Worm (Caenorhabditis elegans) whole organism, L3 larva: ENCODE data around the gene T22B7.4.

Source experiments
- ZK546.5 ChIP-seq: sonication (generic microtip); optimal IDR thresholded peaks from 2 replicates; lab custom pipeline; 2017; ENCODE audit warnings: missing biosample characterization, missing genetic modification characterization
- ceh-82 ChIP-seq: fragments of 150-350 bp; optimal IDR thresholded peaks from 2 replicates; lab custom pipeline; 2014; ENCODE audit warnings: missing biosample characterization, missing genetic modification characterization
- daf-12 ChIP-seq: fragments of 150-350 bp; optimal IDR thresholded peaks from 2 replicates; lab custom pipeline; 2014; ENCODE audit warnings: missing biosample characterization, missing genetic modification reagents, missing genetic modification characterization
- fos-1 ChIP-seq: fragments of 150-350 bp; optimal IDR thresholded peaks from 2 replicates; lab custom pipeline; 2014; ENCODE audit warnings: missing biosample characterization, missing genetic modification characterization
- hmg-11 ChIP-seq: sonication (generic microtip); optimal IDR thresholded peaks from 2 replicates; lab custom pipeline; 2016; ENCODE audit warnings: missing genetic modification characterization, missing compliant biosample characterization
- nhr-23 ChIP-seq: fragments of 150-350 bp; optimal IDR thresholded peaks from 2 replicates; lab custom pipeline; 2014; ENCODE audit warnings: missing biosample characterization, missing genetic modification reagents, missing genetic modification characterization
- nhr-76 ChIP-seq: fragments of 150-350 bp; sonication (generic microtip); optimal IDR thresholded peaks from 5 replicates; lab custom pipeline; 2014; ENCODE audit warnings: missing biosample characterization, missing genetic modification characterization
- unc-62 ChIP-seq: fragments of 150-350 bp; sonication (generic microtip); optimal IDR thresholded peaks from 4 replicates; lab custom pipeline; 2014; ENCODE audit warnings: missing biosample characterization, missing genetic modification reagents, missing genetic modification characterization

DNA sequence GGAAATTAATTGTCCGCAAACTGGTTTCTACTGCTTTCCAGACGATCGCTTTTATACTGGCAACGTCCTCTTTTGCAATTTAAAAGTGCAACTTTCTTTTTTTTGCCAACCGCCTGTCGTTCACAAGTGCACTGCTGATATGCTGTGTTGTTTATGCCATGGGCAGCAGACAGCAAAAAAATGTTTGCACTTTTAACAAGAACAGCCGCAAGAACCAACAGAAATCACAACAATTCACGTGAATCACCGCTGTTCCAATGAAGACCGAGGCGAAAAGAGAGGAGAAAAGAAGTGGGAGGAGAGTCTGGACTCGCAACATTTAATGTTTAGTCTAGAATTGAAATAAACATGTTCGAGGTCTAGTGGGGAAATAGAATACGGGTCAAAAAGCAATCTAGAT, 12.6 kb upstream of the T22B7.4 start, which contains the start of gene T22B7.7:
- TF ChIP-seq ceh-82 (no peak), daf-12 (tag; lab: Kevin White, UChicago) (peak; percentile 40), nhr-76 (tag; lab: Kevin White, UChicago) (no peak), unc-62 (GFP tag; lab: Kevin White, UChicago) (no peak), hmg-11 (tag; lab: Kevin White, UChicago) (no peak), nhr-23 (tag; lab: Kevin White, UChicago) (no peak), ZK546.5 (no peak), fos-1 (no peak)
